Fruit fly (Drosophila melanogaster) Kc167 (cell line): ENCODE data around the gene Gs1.

Source experiments
- Myc ChIP-seq: fragments of >200 bp; optimal IDR thresholded peaks from 2 replicates; lab custom pipeline; 2017; ENCODE audit warnings: missing external identifiers
- Sin3A ChIP-seq: fragments of >200 bp; optimal IDR thresholded peaks from 2 replicates; lab custom pipeline; 2018; ENCODE audit warnings: missing external identifiers
- h ChIP-seq: fragments of >200 bp; optimal IDR thresholded peaks from 3 replicates; lab custom pipeline; 2018; ENCODE audit warnings: missing external identifiers
- psq ChIP-seq: fragments of >200 bp; optimal IDR thresholded peaks from 2 replicates; lab custom pipeline; 2017; ENCODE audit warnings: missing external identifiers
- ttk ChIP-seq: sonication (Bioruptor generic); optimal IDR thresholded peaks from 2 replicates; lab custom pipeline; 2017; ENCODE audit warnings: missing external identifiers

DNA sequence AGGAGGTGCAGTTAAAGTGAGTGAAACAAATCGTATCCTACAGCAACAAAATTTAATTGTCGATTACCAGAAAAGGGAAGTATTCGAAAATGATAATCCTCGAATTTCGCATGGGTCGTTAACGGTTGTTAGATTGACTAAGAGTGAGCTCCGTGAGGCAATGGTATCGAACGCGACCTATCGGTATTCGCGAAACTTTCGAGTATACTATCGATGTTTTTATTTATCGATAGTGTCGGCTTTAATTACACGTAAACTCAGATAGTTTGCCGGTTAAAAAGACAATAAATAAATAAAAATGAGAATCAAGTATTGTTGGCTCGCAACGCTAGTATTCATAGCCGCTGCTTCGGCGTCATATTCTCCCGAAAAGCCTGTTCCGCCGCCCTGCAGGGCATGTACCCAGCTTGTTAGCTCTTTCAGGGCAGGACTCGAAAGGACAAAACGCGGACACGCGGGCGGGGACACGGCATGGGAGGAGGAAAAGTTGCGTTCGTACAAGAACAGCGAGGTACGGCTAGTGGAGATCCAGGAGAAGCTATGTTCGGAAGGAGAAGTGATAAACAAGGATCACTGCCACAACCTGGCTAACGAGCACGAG is 29.6 kb upstream of the Gs1 start, which contains the start of gene Creld:
- TF ChIP-seq psq = no peak
- TF ChIP-seq Myc = no peak
- no peak for TF ChIP-seq h (lab: Kevin White, UChicago)
- TF ChIP-seq Sin3A (lab: Kevin White, UChicago) = no peak
- TF ChIP-seq ttk (lab: Kevin White, UChicago) = no peak
